Worm (Caenorhabditis elegans) whole organism, L4 larva: ENCODE results near the gene F39G3.2.
A peak's percentile ranks its signal among the peaks of the same experiment; 100 is the strongest.

Experiments
- F44E2.7 ChIP-seq: fragments of 200-800 bp; sonication (Bioruptor generic); IDR thresholded peaks from 2 replicates; pipeline ENCODE4 v2.1.2; 2022; ENCODE audit warnings: missing genetic modification characterization, missing compliant biosample characterization
- R02D3.7 ChIP-seq: fragments of 150-350 bp; sonication (generic microtip); optimal IDR thresholded peaks from 3 replicates; lab custom pipeline; 2014; ENCODE audit warnings: missing biosample characterization, missing genetic modification characterization
- Y48G9A.11 ChIP-seq: fragments of 200-800 bp; sonication (Bioruptor generic); IDR thresholded peaks from 2 replicates; pipeline ENCODE4 v1.3.6; 2022; ENCODE audit warnings: missing genetic modification reagents, missing genetic modification characterization, missing compliant biosample characterization
- Y5F2A.4 ChIP-seq: fragments of 200-800 bp; sonication (Bioruptor generic); optimal IDR thresholded peaks from 2 replicates; lab custom pipeline; 2018; ENCODE audit warnings: mild to moderate bottlenecking, missing genetic modification characterization, missing compliant biosample characterization
- Y75B8A.6 ChIP-seq: fragments of 200-800 bp; sonication (Bioruptor generic); IDR thresholded peaks from 2 replicates; pipeline ENCODE4 v1.3.6; 2022; ENCODE audit warnings: missing genetic modification reagents, missing genetic modification characterization, missing compliant biosample characterization
- ZK337.2 ChIP-seq: fragments of 200-800 bp; sonication (Bioruptor generic); IDR thresholded peaks from 2 replicates; pipeline ENCODE4 v1.3.6; 2022; ENCODE audit warnings: missing genetic modification reagents, missing genetic modification characterization, missing compliant biosample characterization
- ZK546.5 ChIP-seq, 2 experiments: sonication (generic microtip); optimal IDR thresholded peaks; 2 replicates each; lab custom pipeline; 2017; ENCODE audit warnings: missing biosample characterization in 2 of 2, missing genetic modification characterization in 2 of 2
- aha-1 ChIP-seq: fragments of 150-350 bp; peaks from one replicate; lab custom pipeline; 2014; ENCODE audit warnings: missing biosample characterization, missing genetic modification characterization
- ceh-20 ChIP-seq: fragments of 200-800 bp; sonication (Bioruptor generic); IDR thresholded peaks from 2 replicates; pipeline ENCODE4 v1.3.6; 2022; ENCODE audit warnings: missing genetic modification reagents, missing genetic modification characterization, missing compliant biosample characterization
- ceh-44 ChIP-seq: fragments of 200-800 bp; sonication (Bioruptor generic); IDR thresholded peaks from 2 replicates; pipeline ENCODE4 v1.3.6; 2022; ENCODE audit warnings: missing genetic modification reagents, missing genetic modification characterization, missing compliant biosample characterization
- ceh-62 ChIP-seq: sonication (generic microtip); optimal IDR thresholded peaks from 2 replicates; lab custom pipeline; 2017; ENCODE audit warnings: missing biosample characterization, missing genetic modification characterization
- cey-2 ChIP-seq: sonication (generic microtip); optimal IDR thresholded peaks from 3 replicates; lab custom pipeline; 2017; ENCODE audit warnings: missing genetic modification characterization, mild to moderate bottlenecking, missing compliant biosample characterization, antibody characterized with exemption, borderline replicate concordance; ENCODE audit not compliant: insufficient read depth
- daf-16 ChIP-seq, 3 experiments: sonication (generic microtip); optimal IDR thresholded peaks; 2 replicates each; lab custom pipeline; 2016 to 2017; ENCODE audit warnings: missing genetic modification characterization in 3 of 3, missing genetic modification reagents in 3 of 3, mild to moderate bottlenecking in 2 of 3, missing compliant biosample characterization in 2 of 3, missing biosample characterization in 1 of 3, moderate library complexity in 1 of 3
- dmd-8 ChIP-seq: fragments of 200-800 bp; sonication (Bioruptor generic); IDR thresholded peaks from 2 replicates; pipeline ENCODE4 v1.3.6; 2022; ENCODE audit warnings: missing genetic modification characterization, missing compliant biosample characterization
- dve-1 ChIP-seq: sonication (generic microtip); optimal IDR thresholded peaks from 2 replicates; lab custom pipeline; 2017; ENCODE audit warnings: antibody characterized with exemption, mild to moderate bottlenecking, missing genetic modification characterization, missing compliant biosample characterization; ENCODE audit not compliant: insufficient read depth
- egl-43 ChIP-seq: fragments of 200-800 bp; sonication (Bioruptor generic); IDR thresholded peaks from 2 replicates; pipeline ENCODE4 v1.3.6; 2022; ENCODE audit warnings: missing genetic modification reagents, missing genetic modification characterization, missing compliant biosample characterization
- hlh-11 ChIP-seq: fragments of 200-800 bp; sonication (Bioruptor generic); optimal IDR thresholded peaks from 2 replicates; lab custom pipeline; 2018; ENCODE audit warnings: mild to moderate bottlenecking, missing genetic modification characterization, missing compliant biosample characterization
- lim-7 ChIP-seq: fragments of 200-800 bp; sonication (Bioruptor generic); IDR thresholded peaks from 2 replicates; pipeline ENCODE4 v1.3.6; 2022; ENCODE audit warnings: missing genetic modification characterization, missing compliant biosample characterization
- lin-13 ChIP-seq: fragments of 150-350 bp; optimal IDR thresholded peaks from 2 replicates; lab custom pipeline; 2014; ENCODE audit warnings: missing biosample characterization, missing genetic modification reagents, missing genetic modification characterization
- lin-15B ChIP-seq: fragments of 150-350 bp; sonication (generic microtip); optimal IDR thresholded peaks from 3 replicates; lab custom pipeline; 2014; ENCODE audit warnings: missing biosample characterization, missing genetic modification characterization
- lin-29 ChIP-seq: fragments of 200-800 bp; sonication (Bioruptor generic); IDR thresholded peaks from 2 replicates; pipeline ENCODE4 v1.3.6; 2022; ENCODE audit warnings: missing genetic modification reagents, missing genetic modification characterization, missing compliant biosample characterization
- lin-38 ChIP-seq: fragments of 200-800 bp; sonication (Bioruptor generic); IDR thresholded peaks from 2 replicates; pipeline ENCODE4 v1.3.6; 2022; ENCODE audit warnings: missing genetic modification reagents, missing genetic modification characterization, missing compliant biosample characterization
- lir-3 ChIP-seq: sonication (generic microtip); optimal IDR thresholded peaks from 2 replicates; lab custom pipeline; 2016; ENCODE audit warnings: mild to moderate bottlenecking, missing genetic modification characterization, missing compliant biosample characterization
- mep-1 ChIP-seq: fragments of 150-350 bp; sonication (generic microtip); optimal IDR thresholded peaks from 3 replicates; lab custom pipeline; 2014; ENCODE audit warnings: missing biosample characterization, missing genetic modification characterization
- mes-2 ChIP-seq: sonication (generic microtip); optimal IDR thresholded peaks from 2 replicates; lab custom pipeline; 2016; ENCODE audit warnings: missing genotype, mild to moderate bottlenecking, missing genetic modification characterization, missing compliant biosample characterization; ENCODE audit not compliant: poor library complexity, severe bottlenecking
- nhr-111 ChIP-seq: fragments of 200-800 bp; sonication (Bioruptor generic); optimal IDR thresholded peaks from 2 replicates; lab custom pipeline; 2018; ENCODE audit warnings: mild to moderate bottlenecking, missing genetic modification characterization, missing compliant biosample characterization
- nhr-28 ChIP-seq: fragments of 150-350 bp; optimal IDR thresholded peaks from 2 replicates; lab custom pipeline; 2014; ENCODE audit warnings: missing biosample characterization, missing genetic modification characterization
- pha-4 ChIP-seq, 2 experiments: fragments of 150-350 bp in 1 of 2; fragments of 200-800 bp in 1 of 2; sonication (Bioruptor generic) in 1 of 2; IDR thresholded peaks in 1 of 2; optimal IDR thresholded peaks in 1 of 2; 2 replicates each; pipeline versions ENCODE4 v1.3.6 to Lab custom; 2014 to 2022; ENCODE audit warnings: missing genetic modification characterization in 2 of 2, missing genetic modification reagents in 2 of 2, missing biosample characterization in 1 of 2, missing compliant biosample characterization in 1 of 2
- pqm-1 ChIP-seq: sonication (generic microtip); optimal IDR thresholded peaks from 2 replicates; lab custom pipeline; 2017; ENCODE audit warnings: missing biosample characterization, missing genetic modification characterization
- saeg-2 ChIP-seq: fragments of 200-800 bp; sonication (Bioruptor generic); IDR thresholded peaks from 2 replicates; pipeline ENCODE4 v1.3.6; 2022; ENCODE audit warnings: missing genetic modification reagents, missing genetic modification characterization, missing compliant biosample characterization
- skn-1 ChIP-seq: fragments of 150-350 bp; optimal IDR thresholded peaks from 2 replicates; lab custom pipeline; 2014; ENCODE audit warnings: missing biosample characterization, missing genetic modification characterization
- snpc-1.2 ChIP-seq: fragments of 200-800 bp; sonication (Bioruptor generic); IDR thresholded peaks from 2 replicates; pipeline ENCODE4 v1.3.6; 2022; ENCODE audit warnings: missing genetic modification reagents, missing genetic modification characterization, missing compliant biosample characterization
- spr-1 ChIP-seq: sonication (generic microtip); optimal IDR thresholded peaks from 2 replicates; lab custom pipeline; 2016; ENCODE audit warnings: mild to moderate bottlenecking, missing genetic modification characterization, missing compliant biosample characterization
- unc-130 ChIP-seq: sonication (generic microtip); optimal IDR thresholded peaks from 2 replicates; lab custom pipeline; 2016; ENCODE audit warnings: missing genetic modification reagents, missing genetic modification characterization, missing compliant biosample characterization
- zag-1 ChIP-seq: fragments of 150-350 bp; optimal IDR thresholded peaks from 2 replicates; lab custom pipeline; 2014; ENCODE audit warnings: missing biosample characterization, missing genetic modification characterization
- zip-2 ChIP-seq: fragments of 150-350 bp; optimal IDR thresholded peaks from 2 replicates; lab custom pipeline; 2014; ENCODE audit warnings: missing biosample characterization, missing genetic modification characterization

The F39G3.2 gene

ce11 chrV:4742190-4742589, 4.6 kb downstream of the F39G3.2 start, which contains the start of gene ugt-61:
Gene ugt-61 (plus strand): TSS chrV:4742422.
- TF ChIP-seq daf-16 (GFP tag; optimal IDR thresholded peaks at IDR 0.05; lab: Kevin White, UChicago): no peak
- TF ChIP-seq daf-16 (tag; optimal IDR thresholded peaks at IDR 0.05; lab: Kevin White, UChicago): peak; percentile 48
- peak; percentile 17 for TF ChIP-seq hlh-11 (tag; lab: Kevin White, UChicago)
- TF ChIP-seq pqm-1: peak; percentile 49
- no peak for TF ChIP-seq pha-4 (GFP tag; IDR thresholded peaks at IDR 0.05; lab: Robert Waterston, UW)
- TF ChIP-seq pha-4 (tag; optimal IDR thresholded peaks at IDR 0.05; lab: Kevin White, UChicago): peak; percentile 44
- no peak for TF ChIP-seq F44E2.7 (GFP tag; lab: Robert Waterston, UW)
- no peak for TF ChIP-seq cey-2
- peak; percentile 29 for TF ChIP-seq dve-1 (tag; lab: Kevin White, UChicago)
- TF ChIP-seq lin-13: no peak
- peak; percentile 78 for TF ChIP-seq nhr-28 (tag; lab: Kevin White, UChicago)

ce11 chrV:4745269-4745668, 7.6 kb downstream of the F39G3.2 start, which contains the start of gene C18G1.7:
Gene C18G1.7 (plus strand): TSS chrV:4745569.
- TF ChIP-seq skn-1 (tag; lab: Kevin White, UChicago): no peak
- TF ChIP-seq ZK337.2: no peak
- TF ChIP-seq zag-1 (tag; lab: Kevin White, UChicago): no peak
- TF ChIP-seq Y5F2A.4 (GFP tag; lab: Kevin White, UChicago): no peak
- no peak for TF ChIP-seq lin-29 (GFP tag; lab: Robert Waterston, UW)

ce11 chrV:4750294-4750693, 12.7 kb downstream of the F39G3.2 start, which contains the start of gene C18G1.6:
Gene C18G1.6 (plus strand): TSS chrV:4750594.
- TF ChIP-seq lin-15B (tag; lab: Kevin White, UChicago) (no peak), unc-130 (GFP tag; lab: Kevin White, UChicago) (no peak), zip-2 (tag; lab: Kevin White, UChicago) (no peak), R02D3.7 (tag; lab: Kevin White, UChicago) (no peak)

ce11 chrV:4754123-4754522, 16.5 kb downstream of the F39G3.2 start, which contains the start of gene hil-4:
Gene hil-4 (plus strand): TSS chrV:4754313.
- TF ChIP-seq pha-4 (GFP tag; IDR thresholded peaks at IDR 0.05; lab: Robert Waterston, UW) (no peak), pha-4 (tag; optimal IDR thresholded peaks at IDR 0.05; lab: Kevin White, UChicago) (no peak), lin-38 (GFP tag; lab: Robert Waterston, UW) (peak; percentile 22; the same call in 1 of the 2 replicates), Y48G9A.11 (GFP tag; lab: Robert Waterston, UW) (peak; percentile 59), spr-1 (tag; lab: Kevin White, UChicago) (no peak), saeg-2 (GFP tag; lab: Robert Waterston, UW) (no peak), mep-1 (tag; lab: Kevin White, UChicago) (no peak), Y75B8A.6 (GFP tag; lab: Robert Waterston, UW) (no peak), lir-3 (no peak), nhr-111 (no peak), egl-43 (GFP tag; lab: Robert Waterston, UW) (0 out of 2 replicates have a peak, but pooled peaks have one; percentile 67), ceh-62 (tag; lab: Kevin White, UChicago) (no peak), snpc-1.2 (0 out of 2 replicates have a peak, but pooled peaks have one; percentile 25), zip-2 (tag; lab: Kevin White, UChicago) (no peak), aha-1 (tag; lab: Kevin White, UChicago) (peak; percentile 73), unc-130 (GFP tag; lab: Kevin White, UChicago) (peak; percentile 7), ZK546.5 (tag; optimal IDR thresholded peaks at IDR 0.05; lab: Kevin White, UChicago) (no peak), ceh-44 (GFP tag; lab: Robert Waterston, UW) (peak; percentile 54; the same call in 1 of the 2 replicates), lim-7 (GFP tag; lab: Robert Waterston, UW) (peak; percentile 45; the same call in 1 of the 2 replicates), mes-2 (no peak), ceh-20 (no peak), dmd-8 (GFP tag; lab: Robert Waterston, UW) (no peak)
